Worm (Caenorhabditis elegans) whole organism, young adult: ENCODE data around the gene F13B12.7.

ENCODE experiments used
- B0336.3 ChIP-seq: fragments of 200-800 bp; sonication (Bioruptor generic); IDR thresholded peaks from 2 replicates; pipeline ENCODE4 v1.3.6; 2022; ENCODE audit warnings: missing genetic modification characterization, missing compliant biosample characterization
- F23B12.7 ChIP-seq: sonication (generic microtip); optimal IDR thresholded peaks from 2 replicates; lab custom pipeline; 2017; ENCODE audit warnings: missing genetic modification characterization, mild to moderate bottlenecking, missing compliant biosample characterization, antibody characterized with exemption, moderate library complexity; ENCODE audit not compliant: insufficient read depth
- F39B2.1 ChIP-seq: fragments of 200-800 bp; sonication (Bioruptor generic); IDR thresholded peaks from 2 replicates; pipeline ENCODE4 v1.3.6; 2022; ENCODE audit warnings: missing genetic modification reagents, missing genetic modification characterization, missing compliant biosample characterization
- F52B5.7 ChIP-seq: sonication (generic microtip); optimal IDR thresholded peaks from 2 replicates; lab custom pipeline; 2016; ENCODE audit warnings: mild to moderate bottlenecking, missing genetic modification characterization, missing compliant biosample characterization
- Y67H2A.10 ChIP-seq: fragments of 200-800 bp; sonication (Bioruptor generic); conservative IDR thresholded peaks from 2 replicates; pipeline ENCODE4 v1.3.6; 2022; ENCODE audit warnings: missing genetic modification reagents, missing genetic modification characterization, missing compliant biosample characterization
- Y79H2A.3 ChIP-seq: fragments of 200-800 bp; sonication (Bioruptor generic); conservative IDR thresholded peaks from 2 replicates; pipeline ENCODE4 v1.3.6; 2022; ENCODE audit warnings: missing genetic modification reagents, missing genetic modification characterization, missing compliant biosample characterization
- ZK185.1 ChIP-seq: sonication (generic microtip); optimal IDR thresholded peaks from 2 replicates; lab custom pipeline; 2016; ENCODE audit warnings: mild to moderate bottlenecking, missing genetic modification characterization, missing compliant biosample characterization; ENCODE audit not compliant: poor library complexity, severe bottlenecking
- ama-1 ChIP-seq, 3 experiments: fragments of 150-350 bp in 1 of 3; sonication (generic microtip) in 2 of 3; optimal IDR thresholded peaks; 2 replicates each; lab custom pipeline; 2014 to 2018; ENCODE audit warnings: missing biosample characterization in 2 of 3, missing genetic modification characterization in 2 of 3, missing genetic modification reagents in 2 of 3
- aptf-3 ChIP-seq: fragments of 200-800 bp; sonication (Bioruptor generic); IDR thresholded peaks from 2 replicates; pipeline ENCODE4 v1.3.6; 2022; ENCODE audit warnings: missing genetic modification characterization, missing compliant biosample characterization
- attf-3 ChIP-seq: fragments of 200-800 bp; sonication (Bioruptor generic); conservative IDR thresholded peaks from 2 replicates; pipeline ENCODE4 v1.3.6; 2022; ENCODE audit warnings: missing genetic modification reagents, missing genetic modification characterization, missing compliant biosample characterization
- bed-2 ChIP-seq: fragments of 200-800 bp; sonication (Bioruptor generic); IDR thresholded peaks from 2 replicates; pipeline ENCODE4 v1.3.6; 2022; ENCODE audit warnings: missing genetic modification reagents, missing genetic modification characterization, missing compliant biosample characterization
- ceh-100 ChIP-seq: fragments of 200-800 bp; sonication (Bioruptor generic); IDR thresholded peaks from 2 replicates; pipeline ENCODE4 v1.3.6; 2022; ENCODE audit warnings: missing genetic modification reagents, missing genetic modification characterization, missing compliant biosample characterization
- ceh-27 ChIP-seq: fragments of 200-800 bp; sonication (Bioruptor generic); optimal IDR thresholded peaks from 2 replicates; lab custom pipeline; 2018; ENCODE audit warnings: mild to moderate bottlenecking, missing genetic modification characterization, moderate library complexity, missing compliant biosample characterization
- ceh-58 ChIP-seq: fragments of 200-800 bp; sonication (Bioruptor generic); IDR thresholded peaks from 2 replicates; pipeline ENCODE4 v1.3.6; 2022; ENCODE audit warnings: missing genetic modification characterization, missing compliant biosample characterization
- ceh-79 ChIP-seq: sonication (generic microtip); optimal IDR thresholded peaks from 2 replicates; lab custom pipeline; 2017; ENCODE audit warnings: mild to moderate bottlenecking, missing genetic modification characterization, missing compliant biosample characterization
- die-1 ChIP-seq: sonication (generic microtip); optimal IDR thresholded peaks from 2 replicates; lab custom pipeline; 2016; ENCODE audit warnings: missing genotype, mild to moderate bottlenecking, missing genetic modification characterization, missing compliant biosample characterization
- dpff-1 ChIP-seq: sonication (generic microtip); optimal IDR thresholded peaks from 2 replicates; lab custom pipeline; 2017; ENCODE audit warnings: mild to moderate bottlenecking, missing genetic modification characterization, missing compliant biosample characterization
- ekl-4 ChIP-seq: fragments of 200-800 bp; sonication (Bioruptor generic); IDR thresholded peaks from 2 replicates; pipeline ENCODE4 v1.3.6; 2022; ENCODE audit warnings: missing genetic modification reagents, missing genetic modification characterization, missing compliant biosample characterization
- ets-4 ChIP-seq: fragments of 200-800 bp; sonication (Bioruptor generic); optimal IDR thresholded peaks from 2 replicates; lab custom pipeline; 2018; ENCODE audit warnings: mild to moderate bottlenecking, missing genetic modification characterization, missing compliant biosample characterization
- gei-17 ChIP-seq: fragments of 200-800 bp; sonication (Bioruptor generic); optimal IDR thresholded peaks from 2 replicates; lab custom pipeline; 2018; ENCODE audit warnings: mild to moderate bottlenecking, missing genetic modification characterization, missing compliant biosample characterization
- hmg-1.2 ChIP-seq: fragments of 200-800 bp; sonication (Bioruptor generic); IDR thresholded peaks from 2 replicates; pipeline ENCODE4 v1.3.6; 2022; ENCODE audit warnings: missing genetic modification reagents, missing genetic modification characterization, missing compliant biosample characterization
- hrde-1 ChIP-seq: sonication (generic microtip); optimal IDR thresholded peaks from 2 replicates; lab custom pipeline; 2016; ENCODE audit warnings: missing genetic modification characterization, mild to moderate bottlenecking, missing compliant biosample characterization, moderate library complexity, missing genotype, missing genetic modification reagents, borderline replicate concordance
- hsf-1 ChIP-seq: fragments of 200-800 bp; sonication (Bioruptor generic); IDR thresholded peaks from 2 replicates; pipeline ENCODE4 v1.3.6; 2022; ENCODE audit warnings: missing genetic modification reagents, missing genetic modification characterization, missing compliant biosample characterization
- lag-1 ChIP-seq: fragments of 200-800 bp; sonication (Bioruptor generic); IDR thresholded peaks from 2 replicates; pipeline ENCODE4 v1.3.6; 2022; ENCODE audit warnings: missing genetic modification reagents, missing genetic modification characterization, missing compliant biosample characterization
- lin-26 ChIP-seq: fragments of 200-800 bp; sonication (Bioruptor generic); IDR thresholded peaks from 2 replicates; pipeline ENCODE4 v1.3.6; 2022; ENCODE audit warnings: missing genetic modification reagents, missing genetic modification characterization, missing compliant biosample characterization
- lin-35 ChIP-seq, 3 experiments: fragments of 150-350 bp in 2 of 3; sonication (generic microtip) in 1 of 3; optimal IDR thresholded peaks; 2 replicates each; lab custom pipeline; 2014 to 2018; ENCODE audit warnings: missing biosample characterization in 3 of 3, missing genetic modification characterization in 3 of 3, missing genetic modification reagents in 3 of 3
- lin-40 ChIP-seq: sonication (generic microtip); optimal IDR thresholded peaks from 2 replicates; lab custom pipeline; 2016; ENCODE audit warnings: missing genetic modification characterization, mild to moderate bottlenecking, missing compliant biosample characterization, missing genotype, missing genetic modification reagents
- madf-6 ChIP-seq: fragments of 200-800 bp; sonication (Bioruptor generic); IDR thresholded peaks from 2 replicates; pipeline ENCODE4 v1.3.6; 2022; ENCODE audit warnings: missing genetic modification reagents, missing genetic modification characterization, missing compliant biosample characterization
- nfya-1 ChIP-seq: sonication (generic microtip); optimal IDR thresholded peaks from 2 replicates; lab custom pipeline; 2017; ENCODE audit warnings: antibody characterized with exemption, missing compliant biosample characterization, missing genetic modification characterization, borderline replicate concordance; ENCODE audit not compliant: insufficient read depth
- nfya-2 ChIP-seq: fragments of 200-800 bp; sonication (Bioruptor generic); IDR thresholded peaks from 2 replicates; pipeline ENCODE4 v1.3.6; 2022; ENCODE audit warnings: missing genetic modification reagents, missing genetic modification characterization, missing compliant biosample characterization
- pbrm-1 ChIP-seq: fragments of 200-800 bp; sonication (Bioruptor generic); IDR thresholded peaks from 2 replicates; pipeline ENCODE4 v1.3.6; 2022; ENCODE audit warnings: missing genetic modification reagents, missing genetic modification characterization, missing compliant biosample characterization
- rec-8 ChIP-seq, 2 experiments: sonication (generic microtip); optimal IDR thresholded peaks; 2 replicates each; lab custom pipeline; 2016; ENCODE audit warnings: mild to moderate bottlenecking in 2 of 2, missing genetic modification characterization in 2 of 2, missing genetic modification reagents in 2 of 2, missing genotype in 2 of 2, missing biosample characterization in 1 of 2, missing compliant biosample characterization in 1 of 2, moderate library complexity in 1 of 2
- sdz-38 ChIP-seq: sonication (generic microtip); optimal IDR thresholded peaks from 2 replicates; lab custom pipeline; 2016; ENCODE audit warnings: missing genotype, missing genetic modification characterization, missing compliant biosample characterization
- sea-2 ChIP-seq: fragments of 200-800 bp; sonication (Bioruptor generic); IDR thresholded peaks from 2 replicates; pipeline ENCODE4 v1.3.6; 2022; ENCODE audit warnings: missing genetic modification characterization, missing compliant biosample characterization
- tbp1 ChIP-seq: fragments of 200-800 bp; sonication (Bioruptor generic); optimal IDR thresholded peaks from 2 replicates; lab custom pipeline; 2018; ENCODE audit warnings: mild to moderate bottlenecking, missing genetic modification characterization, missing compliant biosample characterization
- tlf-1 ChIP-seq: fragments of 200-800 bp; sonication (Bioruptor generic); optimal IDR thresholded peaks from 2 replicates; lab custom pipeline; 2018; ENCODE audit warnings: mild to moderate bottlenecking, missing genetic modification characterization, missing compliant biosample characterization
- unc-62 ChIP-seq: fragments of 150-350 bp; optimal IDR thresholded peaks from 2 replicates; lab custom pipeline; 2014; ENCODE audit warnings: missing biosample characterization, missing genetic modification reagents, missing genetic modification characterization
- xnd-1 ChIP-seq: sonication (generic microtip); optimal IDR thresholded peaks from 2 replicates; lab custom pipeline; 2016; ENCODE audit warnings: missing genotype, missing genetic modification reagents, missing genetic modification characterization, missing compliant biosample characterization
- zfh-2 ChIP-seq: fragments of 200-800 bp; sonication (Bioruptor generic); conservative IDR thresholded peaks from 2 replicates; pipeline ENCODE4 v1.3.6; 2022; ENCODE audit warnings: missing genetic modification reagents, missing genetic modification characterization, missing compliant biosample characterization
- zim-3 ChIP-seq: sonication (generic microtip); optimal IDR thresholded peaks from 2 replicates; lab custom pipeline; 2017; ENCODE audit warnings: mild to moderate bottlenecking, missing genetic modification characterization, moderate library complexity, missing compliant biosample characterization
- ztf-25 ChIP-seq: fragments of 200-800 bp; sonication (Bioruptor generic); IDR thresholded peaks from 2 replicates; pipeline ENCODE4 v1.3.6; 2022; ENCODE audit warnings: missing genetic modification reagents, missing genetic modification characterization, missing compliant biosample characterization
- ztf-6 ChIP-seq: fragments of 200-800 bp; sonication (Bioruptor generic); IDR thresholded peaks from 2 replicates; pipeline ENCODE4 v1.3.6; 2022; ENCODE audit warnings: missing genetic modification reagents, missing genetic modification characterization, missing compliant biosample characterization

F13B12.7 gene

ce11 chrIV:10449799-10450198 lies 6.2 kb downstream of the F13B12.7 start, which contains the start of gene F13B12.4:
Gene F13B12.4, minus strand, starts transcription at chrIV:10449899.
- TF ChIP-seq xnd-1 (tag; lab: Kevin White, UChicago) (no peak), nfya-1 (tag; lab: Kevin White, UChicago) (no peak), ztf-6 (GFP tag; lab: Robert Waterston, UW) (no peak), ets-4 (GFP tag; lab: Kevin White, UChicago) (no peak), Y79H2A.3 (GFP tag; lab: Robert Waterston, UW) (no peak), ekl-4 (GFP tag; lab: Robert Waterston, UW) (no peak), B0336.3 (GFP tag; lab: Robert Waterston, UW) (no peak), ama-1 (optimal IDR thresholded peaks at IDR 0.05; lab: Kevin White, UChicago) (no peak), ama-1 (GFP tag; optimal IDR thresholded peaks at IDR 0.05; lab: Kevin White, UChicago) (no peak), madf-6 (GFP tag; lab: Robert Waterston, UW) (no peak), attf-3 (no peak), unc-62 (GFP tag; lab: Kevin White, UChicago) (no peak), dpff-1 (no peak), ceh-58 (GFP tag; lab: Robert Waterston, UW) (no peak), F39B2.1 (GFP tag; lab: Robert Waterston, UW) (no peak), zfh-2 (GFP tag; lab: Robert Waterston, UW) (no peak), ztf-25 (GFP tag; lab: Robert Waterston, UW) (no peak)
- TF ChIP-seq, all 124 proteins: peak for 0

DNA sequence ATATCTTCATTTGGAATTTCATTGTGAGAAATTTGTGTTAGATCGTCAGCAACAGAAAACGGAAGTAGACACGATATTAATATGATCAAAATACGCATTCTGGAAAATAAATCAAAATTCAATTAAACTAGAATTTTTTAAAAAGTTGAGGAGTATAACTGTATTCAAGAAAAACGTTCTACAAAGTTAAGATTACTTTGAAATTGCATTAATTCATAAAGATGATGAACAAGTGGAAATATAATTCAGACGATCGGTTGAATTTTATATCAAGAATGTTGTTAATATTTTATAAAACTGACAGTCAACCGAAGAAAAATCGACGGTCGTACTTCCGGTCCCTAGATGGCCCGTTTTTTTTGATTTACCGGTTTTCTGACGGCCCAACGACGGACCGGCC lies 9.4 kb downstream of the F13B12.7 start, which contains the start of gene F01D4.8:
TSS of gene F01D4.8 (minus strand) at position 101 of the 400 bp plus-strand sequence.
- TF ChIP-seq sdz-38 (no peak), rec-8 (tag; optimal IDR thresholded peaks at IDR 0.05; lab: Kevin White, UChicago) (no peak), lin-40 (tag; lab: Kevin White, UChicago) (no peak), ceh-79 (tag; lab: Kevin White, UChicago) (no peak), bed-2 (GFP tag; lab: Robert Waterston, UW) (no peak), hmg-1.2 (GFP tag; lab: Robert Waterston, UW) (no peak), tlf-1 (GFP tag; lab: Kevin White, UChicago) (no peak), lag-1 (GFP tag; lab: Robert Waterston, UW) (no peak), hrde-1 (no peak), zim-3 (no peak)

DNA sequence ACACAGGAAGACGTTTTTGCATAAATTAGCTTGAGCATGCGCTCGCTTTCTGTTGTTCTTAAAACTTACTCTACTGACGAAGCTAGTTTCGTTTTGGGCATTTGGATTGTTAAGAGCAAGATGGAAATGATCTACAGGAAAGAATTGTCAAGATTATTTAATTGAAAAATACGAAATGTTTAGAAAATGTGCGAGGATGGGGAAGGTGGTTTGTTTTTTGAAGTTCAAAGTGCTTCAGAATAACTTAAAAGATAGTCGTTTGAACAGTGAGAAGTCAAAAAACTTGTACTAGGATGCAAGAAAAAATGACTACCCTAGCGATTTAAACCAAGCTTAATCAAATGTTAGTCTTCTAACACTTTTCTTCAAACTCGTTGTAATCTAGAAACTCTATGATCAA lies 13.5 kb downstream of the F13B12.7 start, which contains the start of gene srb-17:
TSS of gene srb-17 (minus strand) at position 101 of the 400 bp plus-strand sequence.
- no peak for TF ChIP-seq tbp1
- no peak for TF ChIP-seq F52B5.7 (tag; lab: Kevin White, UChicago)
- TF ChIP-seq F39B2.1 (GFP tag; lab: Robert Waterston, UW), result no peak
- TF ChIP-seq ceh-100, result no peak
- TF ChIP-seq gei-17 (GFP tag; lab: Kevin White, UChicago), result no peak
- no peak for TF ChIP-seq sea-2 (GFP tag; lab: Robert Waterston, UW)
- no peak for TF ChIP-seq hsf-1
- no peak for TF ChIP-seq lin-35 (GFP tag; optimal IDR thresholded peaks at IDR 0.05; lab: Kevin White, UChicago)
- TF ChIP-seq, all 124 proteins: peak for 0

ce11 chrIV:10461767-10462166 lies 18.2 kb downstream of the F13B12.7 start, which contains the start of gene mec-3:
Gene mec-3, minus strand, starts transcription at chrIV:10461867.
- TF ChIP-seq F23B12.7 (tag; lab: Kevin White, UChicago) (no peak), lin-26 (no peak), ceh-27 (GFP tag; lab: Kevin White, UChicago) (no peak), die-1 (tag; lab: Kevin White, UChicago) (no peak), pbrm-1 (GFP tag; lab: Robert Waterston, UW) (no peak), nfya-2 (no peak), ceh-58 (GFP tag; lab: Robert Waterston, UW) (no peak), aptf-3 (GFP tag; lab: Robert Waterston, UW) (no peak), F52B5.7 (tag; lab: Kevin White, UChicago) (no peak), ZK185.1 (tag; lab: Kevin White, UChicago) (no peak), zim-3 (no peak), Y79H2A.3 (GFP tag; lab: Robert Waterston, UW) (no peak), Y67H2A.10 (no peak)
